Worm (Caenorhabditis elegans): ENCODE results near the gene Y56A3A.7.

Y56A3A.7 gene

ce11 chrIII:11948437-11948836 is 1.6 kb upstream of the Y56A3A.7 start:
- TF ChIP-seq ekl-4 (GFP tag; IDR thresholded peaks at IDR 0.05) (no peak), cebp-2 (GFP tag; IDR thresholded peaks at IDR 0.05) (no peak), hsf-1 (GFP tag; IDR thresholded peaks at IDR 0.05) (no peak), rec-8 (tag; optimal IDR thresholded peaks at IDR 0.05) (no peak), attf-6 (GFP tag; IDR thresholded peaks at IDR 0.05) (no peak), athp-1 (tag; optimal IDR thresholded peaks at IDR 0.05) (no peak), madf-10 (tag; optimal IDR thresholded peaks at IDR 0.05) (no peak), unc-62 (GFP tag; optimal IDR thresholded peaks at IDR 0.05) (no peak)

DNA sequence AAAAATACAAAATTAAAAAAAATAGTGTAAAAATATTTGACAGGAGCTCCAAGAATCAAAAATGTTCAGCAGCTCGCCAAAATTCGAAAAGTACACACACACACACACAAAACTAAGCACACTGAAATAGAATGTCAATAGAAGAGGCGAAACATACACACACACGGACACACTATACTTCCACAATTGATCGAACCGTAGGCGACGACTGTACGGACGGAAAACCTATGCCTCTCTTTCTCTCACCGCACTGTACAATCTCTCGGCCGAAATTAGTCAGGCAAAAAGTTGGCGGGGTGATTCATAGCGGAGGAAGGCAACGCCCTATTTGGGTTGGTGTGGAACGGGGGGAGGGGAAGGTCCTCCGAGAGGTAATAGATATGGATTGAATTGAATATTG is 708 bp upstream of the Y56A3A.7 start:
- TF ChIP-seq attf-5 (GFP tag; optimal IDR thresholded peaks at IDR 0.05) (peak; percentile 50), somi-1 (GFP tag; optimal IDR thresholded peaks at IDR 0.05) (no peak), Y56A3A.18 (GFP tag; IDR thresholded peaks at IDR 0.05) (no peak), cebp-1 (GFP tag; IDR thresholded peaks at IDR 0.05) (no peak), cebp-1 (tag; optimal IDR thresholded peaks at IDR 0.05) (peak; percentile 24), ceh-58 (GFP tag; IDR thresholded peaks at IDR 0.05) (no peak), dox-1 (GFP tag; IDR thresholded peaks at IDR 0.05) (peak; percentile 53; the same call in 1 of the 2 replicates), zfh-2 (GFP tag; conservative IDR thresholded peaks at IDR 0.05) (0 out of 2 replicates have a peak, but pooled peaks have one; percentile 22), F10E7.11 (tag; optimal IDR thresholded peaks at IDR 0.05) (no peak), aptf-3 (GFP tag; IDR thresholded peaks at IDR 0.05) (no peak), ztf-18 (tag; optimal IDR thresholded peaks at IDR 0.05) (no peak), pha-4 (tag; optimal IDR thresholded peaks at IDR 0.05) (no peak), rec-8 (tag; optimal IDR thresholded peaks at IDR 0.05) (no peak), nhr-80 (tag; optimal IDR thresholded peaks at IDR 0.05) (peak; percentile 86), madf-6 (GFP tag; IDR thresholded peaks at IDR 0.05) (no peak)

- peak in 1 of 2 experiments; percentile 78 for TF ChIP-seq let-607 (tag; optimal IDR thresholded peaks at IDR 0.05)
- no peak for TF ChIP-seq nfya-1 (tag; optimal IDR thresholded peaks at IDR 0.05; ENCODE audit: borderline replicate concordance, insufficient read depth)
- peak; percentile 51 for TF ChIP-seq madf-10 (tag; optimal IDR thresholded peaks at IDR 0.05)
- TF ChIP-seq T26A5.8 (tag; optimal IDR thresholded peaks at IDR 0.05) = no peak
- peak; percentile 72 for TF ChIP-seq madf-6 (GFP tag; IDR thresholded peaks at IDR 0.05)
- no peak for TF ChIP-seq egl-44 (GFP tag; IDR thresholded peaks at IDR 0.05)
- peak; percentile 39 for TF ChIP-seq tbp1 (GFP tag; optimal IDR thresholded peaks at IDR 0.05)
- TF ChIP-seq cebp-2 (GFP tag; IDR thresholded peaks at IDR 0.05) = no peak
- no peak for TF ChIP-seq aptf-3 (GFP tag; IDR thresholded peaks at IDR 0.05)
- TF ChIP-seq Y67H2A.10 (GFP tag; conservative IDR thresholded peaks at IDR 0.05) = no peak
- no peak for TF ChIP-seq mxl-1 (tag; optimal IDR thresholded peaks at IDR 0.05)
- TF ChIP-seq ceh-91 (GFP tag; IDR thresholded peaks at IDR 0.05) = peak; percentile 46; the same call in 1 of the 2 replicates
- TF ChIP-seq tlf-1 (GFP tag; optimal IDR thresholded peaks at IDR 0.05) = no peak
- TF ChIP-seq die-1 (tag; optimal IDR thresholded peaks at IDR 0.05) = no peak
- TF ChIP-seq lsy-27 (tag; optimal IDR thresholded peaks at IDR 0.05; ENCODE audit: borderline replicate concordance, insufficient read depth) = no peak
- TF ChIP-seq ztf-3 (GFP tag; optimal IDR thresholded peaks at IDR 0.05) = no peak
- TF ChIP-seq F23B12.7 (tag; optimal IDR thresholded peaks at IDR 0.05; ENCODE audit: insufficient read depth) = no peak
- no peak for TF ChIP-seq somi-1 (GFP tag; optimal IDR thresholded peaks at IDR 0.05)
- peak; percentile 74 for TF ChIP-seq zim-3 (tag; optimal IDR thresholded peaks at IDR 0.05)
- no peak for TF ChIP-seq hmg-1.2 (GFP tag; IDR thresholded peaks at IDR 0.05)
- no peak for TF ChIP-seq C17E4.6 (GFP tag; IDR thresholded peaks at IDR 0.05)
- TF ChIP-seq hsf-1 (GFP tag; IDR thresholded peaks at IDR 0.05) = peak; percentile 57; the same call in 1 of the 2 replicates
- no peak for TF ChIP-seq Y56A3A.18 (GFP tag; IDR thresholded peaks at IDR 0.05)
- no peak for TF ChIP-seq ZK185.1 (tag; optimal IDR thresholded peaks at IDR 0.05; ENCODE audit: poor library complexity, severe bottlenecking)
- TF ChIP-seq bed-1 (GFP tag; IDR thresholded peaks at IDR 0.05) = no peak
- TF ChIP-seq hlh-26 (GFP tag; conservative IDR thresholded peaks at IDR 0.05) = no peak
- no peak for TF ChIP-seq dpff-1 (tag; optimal IDR thresholded peaks at IDR 0.05)
- peak; percentile 59 for TF ChIP-seq F57C9.4 (tag; optimal IDR thresholded peaks at IDR 0.05)
- peak; percentile 67; the same call in 1 of the 2 replicates for TF ChIP-seq dox-1 (GFP tag; IDR thresholded peaks at IDR 0.05)
- TF ChIP-seq cebp-1 (GFP tag; IDR thresholded peaks at IDR 0.05) = no peak
- peak; percentile 55 for TF ChIP-seq cebp-1 (tag; optimal IDR thresholded peaks at IDR 0.05)
- no peak for TF ChIP-seq attf-5 (GFP tag; optimal IDR thresholded peaks at IDR 0.05)
These were observed 613 bp downstream of the Y56A3A.7 start for ce11 chrIII:11946062-11946749.
